Fruit fly (Drosophila melanogaster) whole organism, embryonic: ENCODE data around the gene ppl.

Experiments
- Antp ChIP-seq: fragments of 200-800 bp; sonication (Bioruptor generic); optimal IDR thresholded peaks from 3 replicates; lab custom pipeline; 2016; ENCODE audit warnings: missing biosample characterization, missing genetic modification characterization
- Asciz ChIP-seq: fragments of 200-800 bp; sonication (Bioruptor generic); optimal IDR thresholded peaks from 2 replicates; lab custom pipeline; 2017; ENCODE audit warnings: missing biosample characterization, mild to moderate bottlenecking, missing genetic modification characterization, missing genetic modification reagents
- CG10209 ChIP-seq: fragments of 200-800 bp; sonication (Bioruptor generic); optimal IDR thresholded peaks from 3 replicates; lab custom pipeline; 2017; ENCODE audit warnings: missing biosample characterization, mild to moderate bottlenecking, missing genetic modification characterization, missing genetic modification reagents
- CG11398 ChIP-seq: fragments of 200-800 bp; sonication (Bioruptor generic); optimal IDR thresholded peaks from 2 replicates; lab custom pipeline; 2016; ENCODE audit warnings: missing biosample characterization, missing genetic modification characterization
- CG12299 ChIP-seq: fragments of 200-800 bp; sonication (Bioruptor generic); optimal IDR thresholded peaks from 2 replicates; lab custom pipeline; 2018; ENCODE audit warnings: missing biosample characterization, mild to moderate bottlenecking, missing genetic modification characterization
- CG12391 ChIP-seq: fragments of 200-800 bp; sonication (Bioruptor generic); optimal IDR thresholded peaks from 3 replicates; lab custom pipeline; 2018; ENCODE audit warnings: missing biosample characterization, mild to moderate bottlenecking, missing genetic modification characterization, moderate library complexity
- CG12942 ChIP-seq: fragments of 200-800 bp; sonication (Bioruptor generic); optimal IDR thresholded peaks from 3 replicates; lab custom pipeline; 2016; ENCODE audit warnings: missing biosample characterization, missing genetic modification characterization
- CG16813 ChIP-seq: fragments of 200-800 bp; sonication (Bioruptor generic); IDR thresholded peaks from 3 replicates; pipeline ENCODE4 v1.3.6; 2022; ENCODE audit warnings: missing biosample characterization, missing genetic modification characterization; ENCODE audit not compliant: partially characterized antibody
- CG18011 ChIP-seq: fragments of 200-800 bp; sonication (Bioruptor generic); optimal IDR thresholded peaks from 2 replicates; lab custom pipeline; 2017; ENCODE audit warnings: missing biosample characterization, missing genetic modification characterization, mild to moderate bottlenecking, moderate library complexity, missing genotype
- CG32532 ChIP-seq: fragments of 200-800 bp; sonication (Bioruptor generic); IDR thresholded peaks from 2 replicates; pipeline ENCODE4 v1.3.6; 2022; ENCODE audit warnings: missing biosample characterization, missing genetic modification characterization
- CG4282 ChIP-seq: fragments of 200-800 bp; sonication (Bioruptor generic); optimal IDR thresholded peaks from 2 replicates; lab custom pipeline; 2016; ENCODE audit warnings: missing biosample characterization, missing genetic modification characterization
- CG4820 ChIP-seq: fragments of 200-800 bp; sonication (Bioruptor generic); optimal IDR thresholded peaks from 3 replicates; lab custom pipeline; 2016; ENCODE audit warnings: missing biosample characterization, missing genetic modification characterization
- CG7556 ChIP-seq: fragments of 200-800 bp; sonication (Bioruptor generic); optimal IDR thresholded peaks from 2 replicates; lab custom pipeline; 2017; ENCODE audit warnings: missing biosample characterization, mild to moderate bottlenecking, missing genetic modification characterization
- CG7745 ChIP-seq: fragments of 200-800 bp; sonication (Bioruptor generic); optimal IDR thresholded peaks from 2 replicates; lab custom pipeline; 2018; ENCODE audit warnings: missing biosample characterization, mild to moderate bottlenecking, missing genetic modification characterization, moderate library complexity
- CG8924 ChIP-seq: fragments of 200-800 bp; optimal IDR thresholded peaks from 3 replicates; lab custom pipeline; 2019; ENCODE audit warnings: missing biosample characterization, mild to moderate bottlenecking, missing genetic modification characterization, moderate library complexity
- CG9727 ChIP-seq: fragments of 200-800 bp; sonication (Bioruptor generic); optimal IDR thresholded peaks from 3 replicates; lab custom pipeline; 2017; ENCODE audit warnings: missing biosample characterization, mild to moderate bottlenecking, missing genetic modification characterization
- Gsc ChIP-seq: fragments of 200-800 bp; sonication (Bioruptor generic); IDR thresholded peaks from 2 replicates; pipeline ENCODE4 v1.3.6; 2022; ENCODE audit warnings: missing biosample characterization, missing genetic modification characterization
- Hand ChIP-seq: fragments of 200-800 bp; sonication (Bioruptor generic); optimal IDR thresholded peaks from 2 replicates; lab custom pipeline; 2017; ENCODE audit warnings: mild to moderate bottlenecking, missing biosample characterization, missing genetic modification reagents, missing genetic modification characterization
- MBD-R2 ChIP-seq: fragments of 200-800 bp; sonication (Bioruptor generic); IDR thresholded peaks from 2 replicates; pipeline ENCODE4 v1.3.6; 2022; ENCODE audit warnings: missing biosample characterization, missing genetic modification characterization
- Mad ChIP-seq: fragments of 200-800 bp; sonication (Bioruptor generic); optimal IDR thresholded peaks from 2 replicates; lab custom pipeline; 2016; ENCODE audit warnings: missing biosample characterization, missing genetic modification characterization
- Pdp1 ChIP-seq, 2 experiments: fragments of 200-800 bp; sonication (Bioruptor generic); optimal IDR thresholded peaks; 3 replicates each; lab custom pipeline; 2016; ENCODE audit warnings: missing biosample characterization in 2 of 2, missing genetic modification characterization in 2 of 2, mild to moderate bottlenecking in 1 of 2, moderate library complexity in 1 of 2
- Poxn ChIP-seq: fragments of 200-800 bp; sonication (Bioruptor generic); IDR thresholded peaks from 2 replicates; pipeline ENCODE4 v1.3.6; 2022; ENCODE audit warnings: missing biosample characterization, missing genetic modification characterization
- Ptx1 ChIP-seq: fragments of 200-800 bp; sonication (Bioruptor generic); IDR thresholded peaks from 2 replicates; pipeline ENCODE4 v1.3.6; 2022; ENCODE audit warnings: missing biosample characterization, missing genetic modification characterization
- Six4 ChIP-seq: fragments of 200-800 bp; sonication (Bioruptor generic); optimal IDR thresholded peaks from 2 replicates; lab custom pipeline; 2016; ENCODE audit warnings: missing biosample characterization, missing genetic modification characterization
- Sox100B ChIP-seq: fragments of 200-800 bp; sonication (Bioruptor generic); optimal IDR thresholded peaks from 3 replicates; lab custom pipeline; 2018; ENCODE audit warnings: missing biosample characterization, mild to moderate bottlenecking, missing genetic modification characterization
- ash1 ChIP-seq: fragments of 200-800 bp; sonication (Bioruptor generic); optimal IDR thresholded peaks from 2 replicates; lab custom pipeline; 2018; ENCODE audit warnings: missing biosample characterization, mild to moderate bottlenecking, missing genetic modification characterization
- az2 ChIP-seq: fragments of 200-800 bp; sonication (Bioruptor generic); optimal IDR thresholded peaks from 3 replicates; lab custom pipeline; 2016; ENCODE audit warnings: missing biosample characterization, missing genetic modification characterization
- bsh ChIP-seq, 2 experiments: fragments of 200-800 bp; sonication (Bioruptor generic); optimal IDR thresholded peaks; 2 replicates each; lab custom pipeline; 2017 to 2018; ENCODE audit warnings: mild to moderate bottlenecking in 2 of 2, missing biosample characterization in 2 of 2, missing genetic modification characterization in 2 of 2, moderate library complexity in 1 of 2
- cato ChIP-seq: fragments of 200-800 bp; sonication (Bioruptor generic); optimal IDR thresholded peaks from 2 replicates; lab custom pipeline; 2016; ENCODE audit warnings: missing biosample characterization, missing genetic modification characterization, borderline replicate concordance
- chinmo ChIP-seq: fragments of 200-800 bp; sonication (Bioruptor generic); IDR thresholded peaks from 4 replicates; pipeline ENCODE4 v1.3.6; 2022; ENCODE audit warnings: missing biosample characterization, missing genetic modification characterization; ENCODE audit not compliant: partially characterized antibody
- corto ChIP-seq: fragments of 200-800 bp; sonication (Bioruptor generic); optimal IDR thresholded peaks from 2 replicates; lab custom pipeline; 2016; ENCODE audit warnings: missing biosample characterization, mild to moderate bottlenecking, missing genetic modification characterization, moderate library complexity
- crp ChIP-seq, 2 experiments: fragments of 200-800 bp; sonication (Bioruptor generic); optimal IDR thresholded peaks; 2 replicates in 1 of 2; 3 replicates in 1 of 2; lab custom pipeline; 2017; ENCODE audit warnings: missing biosample characterization in 2 of 2, missing genetic modification characterization in 2 of 2, mild to moderate bottlenecking in 1 of 2, moderate library complexity in 1 of 2
- dpn ChIP-seq, 2 experiments: fragments of 200-800 bp; sonication (Bioruptor generic); optimal IDR thresholded peaks; 3 replicates each; lab custom pipeline; 2016; ENCODE audit warnings: missing biosample characterization in 2 of 2, missing genetic modification characterization in 2 of 2
- ewg ChIP-seq: fragments of 200-800 bp; sonication (Bioruptor generic); optimal IDR thresholded peaks from 3 replicates; lab custom pipeline; 2017; ENCODE audit warnings: mild to moderate bottlenecking, missing biosample characterization, missing genetic modification reagents, missing genetic modification characterization
- lov ChIP-seq, 2 experiments: fragments of 200-800 bp in 1 of 2; fragments of >200 bp in 1 of 2; sonication (Bioruptor generic) in 1 of 2; IDR thresholded peaks in 1 of 2; optimal IDR thresholded peaks in 1 of 2; 2 replicates in 1 of 2; 3 replicates in 1 of 2; pipeline versions ENCODE4 v1.3.6 to Lab custom; 2017 to 2022; ENCODE audit warnings: missing biosample characterization in 1 of 2, missing genetic modification characterization in 1 of 2
- nerfin-1 ChIP-seq: fragments of 200-800 bp; sonication (Bioruptor generic); optimal IDR thresholded peaks from 3 replicates; lab custom pipeline; 2019; ENCODE audit warnings: missing biosample characterization, mild to moderate bottlenecking, missing genetic modification characterization, moderate library complexity
- nom ChIP-seq: fragments of 200-800 bp; sonication (Bioruptor generic); optimal IDR thresholded peaks from 2 replicates; lab custom pipeline; 2017; ENCODE audit warnings: missing biosample characterization, missing genetic modification characterization, mild to moderate bottlenecking, moderate library complexity, missing genetic modification reagents
- org-1 ChIP-seq: fragments of 200-800 bp; sonication (Bioruptor generic); optimal IDR thresholded peaks from 2 replicates; lab custom pipeline; 2017; ENCODE audit warnings: missing biosample characterization, missing genetic modification characterization
- pnt ChIP-seq: fragments of 200-800 bp; sonication (Bioruptor generic); optimal IDR thresholded peaks from 3 replicates; lab custom pipeline; 2016; ENCODE audit warnings: missing biosample characterization, missing genetic modification characterization
- prd ChIP-seq, 3 experiments: fragments of >200 bp in 2 of 3; fragments of 200-800 bp in 1 of 3; sonication (Bioruptor generic) in 1 of 3; optimal IDR thresholded peaks in 2 of 3; IDR thresholded peaks in 1 of 3; 2 replicates in 2 of 3; 3 replicates in 1 of 3; pipeline versions ENCODE4 v1.3.6 to Lab custom; 2017 to 2022; ENCODE audit warnings: missing biosample characterization in 1 of 3, missing genetic modification characterization in 1 of 3
- sens-2 ChIP-seq: fragments of 200-800 bp; sonication (Bioruptor generic); IDR thresholded peaks from 2 replicates; pipeline ENCODE4 v1.3.6; 2022; ENCODE audit warnings: missing biosample characterization, missing genetic modification characterization
- sim ChIP-seq: fragments of 200-800 bp; sonication (Bioruptor generic); IDR thresholded peaks from 2 replicates; pipeline ENCODE4 v1.3.6; 2022; ENCODE audit warnings: missing biosample characterization, missing genetic modification characterization
- stc ChIP-seq: fragments of 200-800 bp; sonication (Bioruptor generic); IDR thresholded peaks from 2 replicates; pipeline ENCODE4 v1.3.6; 2022; ENCODE audit warnings: missing biosample characterization, missing genetic modification characterization
- tgo ChIP-seq: fragments of 200-800 bp; sonication (Bioruptor generic); IDR thresholded peaks from 3 replicates; pipeline ENCODE4 v1.3.6; 2022; ENCODE audit warnings: missing biosample characterization, missing genetic modification characterization
- unpg ChIP-seq: fragments of 200-800 bp; sonication (Bioruptor generic); optimal IDR thresholded peaks from 3 replicates; lab custom pipeline; 2018; ENCODE audit warnings: missing biosample characterization, mild to moderate bottlenecking, missing genetic modification characterization, moderate library complexity
- vvl ChIP-seq: fragments of 200-800 bp; sonication (Bioruptor generic); IDR thresholded peaks from 2 replicates; pipeline ENCODE4 v1.3.6; 2022; ENCODE audit warnings: missing biosample characterization, missing genetic modification characterization
- zen ChIP-seq: fragments of 200-800 bp; sonication (Bioruptor generic); optimal IDR thresholded peaks from 3 replicates; lab custom pipeline; 2018; ENCODE audit warnings: missing biosample characterization, mild to moderate bottlenecking, missing genetic modification characterization, moderate library complexity

Gene ppl

DNA sequence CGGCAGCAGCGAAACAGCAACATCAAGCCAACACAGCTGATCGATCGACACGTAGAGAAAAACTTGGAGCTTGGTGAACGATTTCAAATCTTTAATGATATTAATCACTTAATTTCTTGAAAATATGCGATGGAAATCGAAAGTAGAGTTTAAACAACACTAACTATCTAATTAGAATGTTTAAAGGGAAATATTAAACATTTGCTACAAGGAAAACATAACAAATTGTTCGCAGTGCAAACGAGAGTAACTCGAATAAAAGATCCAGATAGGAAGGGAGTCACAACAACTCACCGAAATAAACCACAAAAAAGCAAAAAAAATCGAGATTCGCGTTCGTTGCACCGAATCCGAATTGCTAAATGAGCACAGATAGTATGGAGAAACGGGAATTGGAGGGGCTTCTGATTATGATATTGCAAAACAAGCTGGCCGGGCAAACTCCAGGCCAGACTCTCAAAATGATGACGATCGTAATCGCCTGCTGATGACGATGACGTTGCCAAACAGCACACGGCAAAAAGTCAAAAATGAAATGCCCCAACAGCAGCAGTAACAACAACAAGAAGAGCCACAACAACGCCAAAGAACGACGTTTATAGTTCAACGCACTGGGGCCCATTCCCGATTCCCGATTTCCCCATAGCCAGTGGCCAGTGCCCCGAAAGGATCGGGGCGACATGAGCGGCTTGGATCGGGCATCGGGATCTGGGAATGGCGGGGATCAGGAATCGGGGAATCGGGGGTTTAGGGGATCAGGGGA is 27.4 kb downstream of the ppl start (continued):
- TF ChIP-seq Gsc (GFP tag; lab: Robert Waterston, UW) = no peak
- peak; percentile 38 for TF ChIP-seq CG10209 (GFP tag; lab: Kevin White, UChicago)
- peak; percentile 42 for TF ChIP-seq pnt (GFP tag; lab: Kevin White, UChicago)
- peak; percentile 13 for TF ChIP-seq CG7556 (GFP tag; lab: Kevin White, UChicago)
- TF ChIP-seq org-1 (GFP tag; lab: Kevin White, UChicago) = no peak
- no peak for TF ChIP-seq prd (optimal IDR thresholded peaks at IDR 0.05; lab: Kevin White, UChicago)
- TF ChIP-seq prd (GFP tag; IDR thresholded peaks at IDR 0.05; lab: Robert Waterston, UW) = peak; percentile 59; the same call in 1 of the 3 replicates
- TF ChIP-seq Asciz (GFP tag; lab: Kevin White, UChicago) = peak; percentile 35
- peak; percentile 57 for TF ChIP-seq Ptx1 (GFP tag; lab: Robert Waterston, UW)
- no peak for TF ChIP-seq Antp (GFP tag; lab: Kevin White, UChicago)
- TF ChIP-seq dpn (GFP tag; optimal IDR thresholded peaks at IDR 0.05; lab: Kevin White, UChicago) = peak; percentile 15 to 26
- TF ChIP-seq CG4282 (GFP tag; lab: Kevin White, UChicago) = no peak
- no peak for TF ChIP-seq Poxn (GFP tag; lab: Robert Waterston, UW)
- peak; percentile 10 for TF ChIP-seq Six4 (GFP tag; lab: Kevin White, UChicago)
- TF ChIP-seq stc = 0 out of 2 replicates have a peak, but pooled peaks have one; percentile 38
- peak; percentile 27 for TF ChIP-seq CG4820 (GFP tag; lab: Kevin White, UChicago)
- TF ChIP-seq ash1 = no peak
- TF ChIP-seq lov (optimal IDR thresholded peaks at IDR 0.05; lab: Kevin White, UChicago) = no peak
- no peak for TF ChIP-seq lov (GFP tag; IDR thresholded peaks at IDR 0.05; lab: Robert Waterston, UW)
- 0 out of 4 replicates have a peak, but pooled peaks have one; percentile 44 for TF ChIP-seq chinmo
- peak; percentile 47 for TF ChIP-seq vvl (GFP tag; lab: Robert Waterston, UW)
- no peak for TF ChIP-seq sim (GFP tag; lab: Robert Waterston, UW)
- peak; percentile 41 for TF ChIP-seq Sox100B (GFP tag; lab: Kevin White, UChicago)
- no peak for TF ChIP-seq Hand (GFP tag; lab: Kevin White, UChicago)
- no peak for TF ChIP-seq CG16813 (GFP tag; lab: Robert Waterston, UW)
- TF ChIP-seq Pdp1 (GFP tag; optimal IDR thresholded peaks at IDR 0.05; lab: Kevin White, UChicago) = peak in 1 of 2 experiments; percentile 42
- TF ChIP-seq CG9727 (GFP tag; lab: Kevin White, UChicago) = peak; percentile 54
- TF ChIP-seq CG8924 (tag; lab: Kevin White, UChicago) = peak; percentile 39
- peak; percentile 39 for TF ChIP-seq nerfin-1 (tag; lab: Kevin White, UChicago)
- TF ChIP-seq bsh (GFP tag; optimal IDR thresholded peaks at IDR 0.05; lab: Kevin White, UChicago) = peak; percentile 70 to 90
- no peak for TF ChIP-seq cato (GFP tag; lab: Kevin White, UChicago)
- TF ChIP-seq nom (GFP tag; lab: Kevin White, UChicago) = peak; percentile 95
- peak; percentile 99 for TF ChIP-seq corto
- TF ChIP-seq CG12299 = no peak
- TF ChIP-seq ewg = no peak
- no peak for TF ChIP-seq CG12942 (GFP tag; lab: Kevin White, UChicago)
- TF ChIP-seq Mad (GFP tag; lab: Kevin White, UChicago) = no peak
- no peak for TF ChIP-seq CG7745
- peak; percentile 69 for TF ChIP-seq unpg (GFP tag; lab: Kevin White, UChicago)
- TF ChIP-seq MBD-R2 (GFP tag; lab: Robert Waterston, UW) = no peak
- no peak for TF ChIP-seq CG18011 (GFP tag; lab: Kevin White, UChicago)
- peak; percentile 20; the same call in 1 of the 3 replicates for TF ChIP-seq tgo
- TF ChIP-seq CG12391 = peak; percentile 48
- TF ChIP-seq az2 = peak; percentile 41
- no peak for TF ChIP-seq CG32532 (GFP tag; lab: Robert Waterston, UW)
- TF ChIP-seq CG11398 = no peak
- TF ChIP-seq sens-2 (GFP tag; lab: Robert Waterston, UW) = no peak
- peak; percentile 28 for TF ChIP-seq zen (tag; lab: Kevin White, UChicago)
- TF ChIP-seq crp (GFP tag; optimal IDR thresholded peaks at IDR 0.05; lab: Kevin White, UChicago) = peak in 1 of 2 experiments; percentile 35
